Fruit fly (Drosophila melanogaster): ENCODE measurements around the gene porin.

DNA sequence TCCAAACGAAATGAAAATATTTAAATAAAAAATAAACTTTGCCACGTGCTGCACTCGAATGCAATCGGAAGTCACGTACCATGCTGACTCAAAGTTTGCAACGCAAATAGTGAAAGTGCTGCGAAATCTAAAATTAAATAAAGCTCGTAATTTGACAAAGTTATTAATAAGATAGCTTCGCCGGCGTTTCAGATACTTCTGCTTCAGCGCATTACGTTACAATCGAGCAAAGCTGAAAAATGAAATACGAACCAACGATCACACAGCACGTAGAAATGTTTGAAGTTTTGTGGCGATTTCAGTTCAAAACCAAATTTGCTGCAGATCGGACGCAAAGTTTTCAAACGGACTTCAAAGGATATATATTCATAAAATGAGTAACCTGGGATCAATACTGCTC, 19.2 kb upstream of the porin start, which contains the start of gene CG12517:
- TF ChIP-seq CG8478 (optimal IDR thresholded peaks at IDR 0.05) (no peak), CTCF (optimal IDR thresholded peaks at IDR 0.05) (no peak)
